Worm (Caenorhabditis elegans) whole organism, L1 larva: ENCODE measurements around the gene T14B4.3.

Source experiments
- C04F5.9 ChIP-seq: sonication (generic microtip); optimal IDR thresholded peaks from 2 replicates; lab custom pipeline; 2016; ENCODE audit warnings: missing genetic modification characterization, missing compliant biosample characterization
- ama-1 ChIP-seq: fragments of 150-350 bp; optimal IDR thresholded peaks from 2 replicates; lab custom pipeline; 2014
- fkh-10 ChIP-seq: sonication (generic microtip); optimal IDR thresholded peaks from 2 replicates; lab custom pipeline; 2017; ENCODE audit warnings: missing biosample characterization, missing genetic modification reagents, missing genetic modification characterization
- grh-1 ChIP-seq: fragments of 200-800 bp; sonication (Bioruptor generic); IDR thresholded peaks from 2 replicates; pipeline ENCODE4 v1.3.6; 2022; ENCODE audit warnings: missing genetic modification reagents, missing genetic modification characterization, missing compliant biosample characterization
- lin-13 ChIP-seq: fragments of 150-350 bp; optimal IDR thresholded peaks from 2 replicates; lab custom pipeline; 2014; ENCODE audit warnings: missing biosample characterization, missing genetic modification reagents, missing genetic modification characterization
- lir-3 ChIP-seq: sonication (generic microtip); optimal IDR thresholded peaks from 2 replicates; lab custom pipeline; 2016; ENCODE audit warnings: mild to moderate bottlenecking, missing genetic modification characterization, moderate library complexity, missing compliant biosample characterization; ENCODE audit not compliant: poor library complexity
- nhr-76 ChIP-seq: sonication (generic microtip); optimal IDR thresholded peaks from 2 replicates; lab custom pipeline; 2017; ENCODE audit warnings: missing biosample characterization, missing genetic modification characterization
- rnt-1 ChIP-seq: sonication (generic microtip); optimal IDR thresholded peaks from 2 replicates; lab custom pipeline; 2016; ENCODE audit warnings: mild to moderate bottlenecking, missing genetic modification characterization, moderate library complexity, missing compliant biosample characterization
- snpc-4 ChIP-seq: fragments of 150-350 bp; optimal IDR thresholded peaks from 2 replicates; lab custom pipeline; 2014; ENCODE audit warnings: missing biosample characterization, missing genetic modification characterization
- sup-37 ChIP-seq: fragments of 200-800 bp; sonication (Bioruptor generic); optimal IDR thresholded peaks from 2 replicates; lab custom pipeline; 2018; ENCODE audit warnings: mild to moderate bottlenecking, missing genetic modification characterization, missing compliant biosample characterization
- unc-62 ChIP-seq: fragments of 150-350 bp; optimal IDR thresholded peaks from 2 replicates; lab custom pipeline; 2014; ENCODE audit warnings: missing biosample characterization, missing genetic modification reagents, missing genetic modification characterization
- unc-86 ChIP-seq: sonication (generic microtip); optimal IDR thresholded peaks from 2 replicates; lab custom pipeline; 2016; ENCODE audit warnings: missing genetic modification characterization, missing compliant biosample characterization
- vab-15 ChIP-seq: sonication (generic microtip); optimal IDR thresholded peaks from 2 replicates; lab custom pipeline; 2017; ENCODE audit warnings: missing genotype, mild to moderate bottlenecking, missing genetic modification characterization, missing compliant biosample characterization
- ztf-4 ChIP-seq: fragments of 150-350 bp; optimal IDR thresholded peaks from 2 replicates; lab custom pipeline; 2014; ENCODE audit warnings: missing biosample characterization, missing genetic modification characterization

DNA sequence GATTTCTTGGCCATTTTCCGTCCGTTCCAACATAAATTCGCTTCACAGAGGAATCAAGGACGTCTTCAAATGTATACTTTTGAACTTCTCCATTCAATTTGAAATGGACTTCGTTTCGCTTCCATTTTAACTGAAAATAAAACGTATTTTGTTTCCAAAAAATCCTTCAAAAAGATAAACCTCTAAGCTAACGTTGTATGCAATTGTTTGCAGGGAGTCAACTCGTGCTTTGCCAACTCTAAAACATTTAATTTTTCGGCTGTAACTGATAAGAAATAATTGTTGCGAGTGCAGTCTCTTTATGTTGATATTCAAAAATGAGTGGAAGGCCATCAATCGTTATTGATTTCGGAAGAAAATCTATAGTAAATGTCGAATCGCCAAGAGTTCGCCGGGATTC, 33.3 kb downstream of the T14B4.3 start, which contains the start of gene F41G3.18:
- TF ChIP-seq ztf-4 (tag; lab: Kevin White, UChicago), result no peak
- TF ChIP-seq ama-1 (lab: Kevin White, UChicago), result no peak
- no peak for TF ChIP-seq rnt-1
- no peak for TF ChIP-seq C04F5.9
- TF ChIP-seq vab-15 (tag; lab: Kevin White, UChicago), result no peak
- TF ChIP-seq snpc-4 (tag; lab: Kevin White, UChicago), result no peak
- no peak for TF ChIP-seq fkh-10 (GFP tag; lab: Kevin White, UChicago)
- TF ChIP-seq nhr-76 (tag; lab: Kevin White, UChicago), result no peak
- TF ChIP-seq unc-62, result no peak
- TF ChIP-seq unc-86, result no peak
- no peak for TF ChIP-seq grh-1 (GFP tag; lab: Robert Waterston, UW)
- no peak for TF ChIP-seq sup-37 (GFP tag; lab: Kevin White, UChicago)
- TF ChIP-seq lir-3 (tag; lab: Kevin White, UChicago), result no peak
- TF ChIP-seq lin-13, result no peak
